Worm (Caenorhabditis elegans) whole organism, L1 larva: ENCODE measurements around the gene mlt-7.

Source experiments
- aha-1 ChIP-seq: fragments of 150-350 bp; optimal IDR thresholded peaks from 2 replicates; lab custom pipeline; 2014; ENCODE audit warnings: missing biosample characterization, missing genetic modification characterization
- lin-13 ChIP-seq: fragments of 150-350 bp; optimal IDR thresholded peaks from 2 replicates; lab custom pipeline; 2014; ENCODE audit warnings: missing biosample characterization, missing genetic modification reagents, missing genetic modification characterization
- nhr-237 ChIP-seq: fragments of 150-350 bp; optimal IDR thresholded peaks from 2 replicates; lab custom pipeline; 2014; ENCODE audit warnings: missing biosample characterization, missing genetic modification characterization
- sox-4 ChIP-seq: sonication (generic microtip); optimal IDR thresholded peaks from 2 replicates; lab custom pipeline; 2016; ENCODE audit warnings: missing genetic modification characterization, missing compliant biosample characterization
- xbp-1 ChIP-seq: sonication (generic microtip); optimal IDR thresholded peaks from 2 replicates; lab custom pipeline; 2016; ENCODE audit warnings: missing genetic modification characterization, missing compliant biosample characterization

DNA sequence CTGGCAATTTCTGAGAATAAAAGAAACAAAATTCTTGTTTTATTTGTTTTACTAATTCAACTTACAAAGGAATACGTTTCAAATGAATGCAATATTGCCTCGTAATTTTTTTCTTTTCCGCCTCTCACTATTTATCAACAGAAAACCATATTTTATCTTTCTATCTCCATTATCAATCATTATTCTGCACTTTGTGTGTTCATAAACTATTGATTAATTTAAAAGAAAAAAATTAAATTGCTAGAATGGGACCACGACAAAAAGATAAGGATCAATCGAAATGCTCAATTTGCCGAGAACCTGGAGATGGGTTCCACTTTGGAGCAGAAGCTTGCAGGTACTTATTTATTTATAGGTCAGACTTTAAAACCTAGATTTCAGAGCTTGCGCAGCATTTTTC, 42.3 kb downstream of the mlt-7 start, which contains the start of gene nhr-273:
- TF ChIP-seq lin-13 (GFP tag; lab: Kevin White, UChicago) (no peak), xbp-1 (no peak), sox-4 (tag; lab: Kevin White, UChicago) (no peak), nhr-237 (tag; lab: Kevin White, UChicago) (no peak), aha-1 (tag; lab: Kevin White, UChicago) (no peak)
